Fruit fly (Drosophila melanogaster) whole organism, wandering third instar larva: ENCODE measurements around the gene CG9674.
A peak's percentile ranks its signal among the peaks of the same experiment; 100 is the strongest.

ENCODE experiments used
- Abd-B ChIP-seq: fragments of >200 bp; optimal IDR thresholded peaks from 2 replicates; lab custom pipeline; 2017; ENCODE audit warnings: missing biosample characterization, missing genetic modification characterization
- CG32264 ChIP-seq: fragments of 200-800 bp; sonication (Bioruptor generic); optimal IDR thresholded peaks from 2 replicates; lab custom pipeline; 2016; ENCODE audit warnings: missing biosample characterization, missing genetic modification characterization
- CG9705 ChIP-seq: fragments of 200-800 bp; sonication (Bioruptor generic); optimal IDR thresholded peaks from 2 replicates; lab custom pipeline; 2018; ENCODE audit warnings: missing biosample characterization, mild to moderate bottlenecking, missing genetic modification characterization
- CrebA ChIP-seq: fragments of 200-800 bp; sonication (Bioruptor generic); optimal IDR thresholded peaks from 2 replicates; lab custom pipeline; 2016; ENCODE audit warnings: missing biosample characterization, mild to moderate bottlenecking, missing genetic modification characterization, borderline replicate concordance
- Dfd ChIP-seq: fragments of >200 bp; optimal IDR thresholded peaks from 2 replicates; lab custom pipeline; 2017; ENCODE audit warnings: missing biosample characterization, missing genetic modification characterization
- Dif ChIP-seq: fragments of 200-275, 200-300 bp; sonication (Bioruptor generic); optimal IDR thresholded peaks from 2 replicates; lab custom pipeline; 2018; ENCODE audit warnings: missing biosample characterization, missing genetic modification characterization; ENCODE audit not compliant: partially characterized antibody
- GATAd ChIP-seq: sonication (Bioruptor generic); optimal IDR thresholded peaks from 2 replicates; lab custom pipeline; 2016; ENCODE audit warnings: missing biosample characterization, missing genetic modification characterization
- HLH106 ChIP-seq: fragments of 200-800 bp; optimal IDR thresholded peaks from 3 replicates; lab custom pipeline; 2019; ENCODE audit warnings: missing biosample characterization, mild to moderate bottlenecking, missing genetic modification characterization, moderate library complexity
- Hnf4 ChIP-seq: fragments of 200-800 bp; sonication (Bioruptor generic); optimal IDR thresholded peaks from 2 replicates; lab custom pipeline; 2016; ENCODE audit warnings: missing biosample characterization, mild to moderate bottlenecking, missing genetic modification characterization
- Hr83 ChIP-seq: fragments of 200-300 bp; sonication (Bioruptor generic); optimal IDR thresholded peaks from 2 replicates; lab custom pipeline; 2016; ENCODE audit warnings: missing biosample characterization, mild to moderate bottlenecking, missing genetic modification characterization, moderate library complexity; ENCODE audit not compliant: poor library complexity, severe bottlenecking
- Mio ChIP-seq: sonication (Bioruptor generic); optimal IDR thresholded peaks from 2 replicates; lab custom pipeline; 2016; ENCODE audit warnings: missing biosample characterization, missing genetic modification characterization
- Myc ChIP-seq: fragments of >200 bp; optimal IDR thresholded peaks from 2 replicates; lab custom pipeline; 2017
- N ChIP-seq: fragments of >200 bp; optimal IDR thresholded peaks from 2 replicates; lab custom pipeline; 2018; ENCODE audit warnings: missing biosample characterization, missing external identifiers, missing genetic modification characterization
- OdsH ChIP-seq: fragments of 200-800 bp; sonication (Bioruptor generic); optimal IDR thresholded peaks from 2 replicates; lab custom pipeline; 2016; ENCODE audit warnings: missing biosample characterization, mild to moderate bottlenecking, missing genetic modification characterization
- Rel ChIP-seq, 2 experiments: fragments of 200-800 bp; sonication (Bioruptor generic) in 1 of 2; optimal IDR thresholded peaks; 2 replicates in 1 of 2; 3 replicates in 1 of 2; lab custom pipeline; 2016 to 2019; ENCODE audit warnings: mild to moderate bottlenecking in 2 of 2, missing biosample characterization in 2 of 2, missing genetic modification characterization in 2 of 2, moderate library complexity in 1 of 2
- Sp1 ChIP-seq: fragments of 200-800 bp; sonication (Bioruptor generic); optimal IDR thresholded peaks from 3 replicates; lab custom pipeline; 2019; ENCODE audit warnings: missing biosample characterization, mild to moderate bottlenecking, missing genetic modification characterization, moderate library complexity
- Vsx2 ChIP-seq: fragments of 200-300, 225-300 bp; sonication (Bioruptor generic); optimal IDR thresholded peaks from 2 replicates; lab custom pipeline; 2018; ENCODE audit warnings: missing biosample characterization, missing genetic modification characterization; ENCODE audit not compliant: partially characterized antibody
- br ChIP-seq: fragments of 200-800 bp; sonication (Bioruptor generic); optimal IDR thresholded peaks from 2 replicates; lab custom pipeline; 2016; ENCODE audit warnings: missing biosample characterization, missing genetic modification characterization
- brk ChIP-seq: fragments of 200-800 bp; sonication (Bioruptor generic); optimal IDR thresholded peaks from 2 replicates; lab custom pipeline; 2016; ENCODE audit warnings: missing biosample characterization, mild to moderate bottlenecking, missing genetic modification characterization
- dl ChIP-seq, 2 experiments: fragments of 175-275, 200-275 bp in 1 of 2; fragments of 200-275 bp in 1 of 2; sonication (Bioruptor generic); optimal IDR thresholded peaks; lab custom pipeline; 2018; ENCODE audit warnings: mild to moderate bottlenecking in 2 of 2, missing biosample characterization in 2 of 2, missing genetic modification characterization in 2 of 2, moderate library complexity in 2 of 2; ENCODE audit not compliant: partially characterized antibody in 2 of 2, insufficient read depth in 1 of 2
- dmrt93B ChIP-seq: fragments of 200-800 bp; sonication (Bioruptor generic); optimal IDR thresholded peaks from 2 replicates; lab custom pipeline; 2018; ENCODE audit warnings: missing biosample characterization, mild to moderate bottlenecking, missing genetic modification characterization
- dsf ChIP-seq: sonication (Bioruptor generic); optimal IDR thresholded peaks from 2 replicates; lab custom pipeline; 2016; ENCODE audit warnings: missing biosample characterization, missing genetic modification characterization, borderline replicate concordance
- ey ChIP-seq: fragments of 200-800 bp; sonication (Bioruptor generic); optimal IDR thresholded peaks from 2 replicates; lab custom pipeline; 2016; ENCODE audit warnings: missing biosample characterization, missing genetic modification characterization
- foxo ChIP-seq, 2 experiments: fragments of 200-800 bp; sonication (Bioruptor generic); optimal IDR thresholded peaks; 2 replicates in 1 of 2; 3 replicates in 1 of 2; lab custom pipeline; 2016 to 2017; ENCODE audit warnings: missing biosample characterization in 2 of 2, missing genetic modification characterization in 2 of 2
- fru ChIP-seq: fragments of 200-800 bp; sonication (Bioruptor generic); optimal IDR thresholded peaks from 3 replicates; lab custom pipeline; 2016; ENCODE audit warnings: missing biosample characterization, mild to moderate bottlenecking, missing genetic modification characterization
- h ChIP-seq: fragments of 200-800 bp; sonication (Bioruptor generic); optimal IDR thresholded peaks from 3 replicates; lab custom pipeline; 2016; ENCODE audit warnings: missing biosample characterization, mild to moderate bottlenecking, missing genetic modification characterization
- jim ChIP-seq: fragments of 175-275, 200-325 bp; sonication (Bioruptor generic); optimal IDR thresholded peaks from 2 replicates; lab custom pipeline; 2016; ENCODE audit warnings: missing biosample characterization, mild to moderate bottlenecking, missing genetic modification characterization
- pan ChIP-seq: fragments of >200 bp; optimal IDR thresholded peaks from 2 replicates; lab custom pipeline; 2017
- psq ChIP-seq: fragments of 200-800 bp; sonication (Bioruptor generic); optimal IDR thresholded peaks from 3 replicates; lab custom pipeline; 2017; ENCODE audit warnings: missing biosample characterization, mild to moderate bottlenecking, missing genetic modification characterization, moderate library complexity
- rgr ChIP-seq: fragments of 200-800 bp; sonication (Bioruptor generic); optimal IDR thresholded peaks from 3 replicates; lab custom pipeline; 2016; ENCODE audit warnings: missing biosample characterization, mild to moderate bottlenecking, missing genetic modification characterization
- sage ChIP-seq: fragments of 200-800 bp; sonication (Bioruptor generic); optimal IDR thresholded peaks from 2 replicates; lab custom pipeline; 2016; ENCODE audit warnings: missing biosample characterization, mild to moderate bottlenecking, missing genetic modification characterization
- sv ChIP-seq: fragments of 200-800 bp; sonication (Bioruptor generic); optimal IDR thresholded peaks from 3 replicates; lab custom pipeline; 2016; ENCODE audit warnings: missing biosample characterization, missing genetic modification characterization
- usp ChIP-seq: fragments of >200 bp; optimal IDR thresholded peaks from 2 replicates; lab custom pipeline; 2017; ENCODE audit warnings: missing biosample characterization, missing genetic modification characterization
- woc ChIP-seq: sonication (Bioruptor generic); optimal IDR thresholded peaks from 2 replicates; lab custom pipeline; 2016; ENCODE audit warnings: missing biosample characterization, mild to moderate bottlenecking, missing genetic modification characterization

CG9674 gene

DNA sequence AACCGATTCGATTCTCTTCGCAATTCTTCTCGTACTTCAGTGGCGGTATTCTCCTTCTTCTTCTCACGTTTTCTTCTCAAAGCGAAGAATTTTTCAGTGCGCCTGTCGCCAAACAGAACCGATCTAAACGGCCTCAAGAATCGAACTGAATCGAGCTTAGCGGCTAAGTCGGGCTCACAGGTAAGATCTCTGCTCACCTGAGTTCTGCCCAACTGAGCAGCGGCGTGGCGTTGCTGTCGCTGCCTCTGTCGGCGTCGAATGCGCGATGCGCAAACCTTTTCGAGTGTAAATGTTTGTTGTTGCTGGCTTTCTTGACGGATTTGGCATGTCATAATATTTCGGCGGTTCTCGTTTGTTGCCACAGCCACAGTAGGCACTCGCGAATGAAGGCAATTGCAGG, 4.4 kb upstream of the CG9674 start:
- TF ChIP-seq GATAd (no peak), brk (GFP tag; lab: Kevin White, UChicago) (no peak), woc (peak; percentile 50), Vsx2 (peak; percentile 45), Hnf4 (GFP tag; lab: Kevin White, UChicago) (no peak), CrebA (GFP tag; lab: Kevin White, UChicago) (no peak), ey (GFP tag; lab: Kevin White, UChicago) (peak; percentile 35), h (no peak), foxo (GFP tag; optimal IDR thresholded peaks at IDR 0.05; lab: Kevin White, UChicago) (peak in 1 of 2 experiments; percentile 42), Hr83 (GFP tag; lab: Kevin White, UChicago) (no peak)

DNA sequence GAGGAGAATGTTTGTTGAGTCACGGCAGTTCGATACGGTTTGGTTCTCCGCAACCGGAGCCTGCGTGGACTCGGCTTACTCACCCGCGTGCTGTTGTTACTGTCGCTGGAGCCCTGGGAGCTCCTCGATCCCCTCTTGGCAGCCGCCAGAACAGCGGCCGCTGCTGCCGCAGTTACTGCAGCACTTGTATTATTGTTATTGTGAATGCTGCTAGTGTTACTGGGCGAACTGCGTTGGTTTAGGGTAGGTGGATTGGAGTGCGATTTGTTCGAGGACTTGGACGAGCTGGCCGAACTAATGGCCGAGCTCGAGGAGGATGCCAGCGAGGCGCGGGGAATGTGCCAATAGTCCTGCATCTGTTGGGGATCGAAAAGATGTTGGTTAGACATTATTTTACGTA, 3.0 kb upstream of the CG9674 start:
- TF ChIP-seq psq (GFP tag; lab: Kevin White, UChicago) (no peak), OdsH (GFP tag; lab: Kevin White, UChicago) (no peak), HLH106 (tag; lab: Kevin White, UChicago) (no peak), brk (GFP tag; lab: Kevin White, UChicago) (no peak), h (no peak), dsf (no peak), sage (GFP tag; lab: Kevin White, UChicago) (no peak), Abd-B (GFP tag; lab: Kevin White, UChicago) (no peak), Mio (no peak), GATAd (no peak), sv (no peak), Hr83 (GFP tag; lab: Kevin White, UChicago) (no peak), dl (GFP tag; optimal IDR thresholded peaks at IDR 0.05; lab: Kevin White, UChicago; ENCODE audit: insufficient read depth in 1 of 2, partially characterized antibody in 2 of 2) (no peak), jim (GFP tag; lab: Kevin White, UChicago) (no peak), Dif (GFP tag; lab: Kevin White, UChicago) (no peak), ey (GFP tag; lab: Kevin White, UChicago) (no peak), pan (lab: Kevin White, UChicago) (no peak)

DNA sequence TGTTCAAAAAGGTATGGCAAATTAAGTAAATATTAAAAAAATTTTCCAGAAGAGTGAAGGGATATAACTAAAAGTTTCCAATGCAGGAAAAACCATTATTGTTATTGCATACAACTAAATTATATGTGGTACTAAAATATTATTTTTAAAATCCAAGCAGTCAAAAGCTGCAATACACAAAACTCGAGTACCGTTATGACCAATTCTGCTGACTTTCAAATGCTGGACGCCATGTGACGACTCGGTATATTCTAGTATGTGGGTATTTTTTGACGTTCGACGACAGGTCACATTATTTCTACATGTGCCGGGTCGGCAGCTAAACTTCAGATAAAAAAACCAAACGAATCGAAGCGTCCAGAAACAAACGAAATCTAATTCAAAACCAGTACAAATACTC, 608 bp upstream of the CG9674 start:
- TF ChIP-seq h (peak; percentile 16), Hr83 (GFP tag; lab: Kevin White, UChicago) (peak; percentile 3), Rel (GFP tag; optimal IDR thresholded peaks at IDR 0.05; lab: Kevin White, UChicago) (no peak), Rel (tag; optimal IDR thresholded peaks at IDR 0.05; lab: Kevin White, UChicago) (peak; percentile 36), dl (GFP tag; optimal IDR thresholded peaks at IDR 0.05; lab: Kevin White, UChicago; ENCODE audit: insufficient read depth in 1 of 2, partially characterized antibody in 2 of 2) (peak in 1 of 2 experiments; percentile 69), dsf (no peak), Myc (lab: Kevin White, UChicago) (peak; percentile 38), Vsx2 (peak; percentile 73), Hnf4 (GFP tag; lab: Kevin White, UChicago) (peak; percentile 1), HLH106 (tag; lab: Kevin White, UChicago) (peak; percentile 0), pan (lab: Kevin White, UChicago) (no peak), Dif (GFP tag; lab: Kevin White, UChicago) (peak; percentile 95), CG9705 (no peak)
- TF ChIP-seq, all 38 proteins: peak for 9

DNA sequence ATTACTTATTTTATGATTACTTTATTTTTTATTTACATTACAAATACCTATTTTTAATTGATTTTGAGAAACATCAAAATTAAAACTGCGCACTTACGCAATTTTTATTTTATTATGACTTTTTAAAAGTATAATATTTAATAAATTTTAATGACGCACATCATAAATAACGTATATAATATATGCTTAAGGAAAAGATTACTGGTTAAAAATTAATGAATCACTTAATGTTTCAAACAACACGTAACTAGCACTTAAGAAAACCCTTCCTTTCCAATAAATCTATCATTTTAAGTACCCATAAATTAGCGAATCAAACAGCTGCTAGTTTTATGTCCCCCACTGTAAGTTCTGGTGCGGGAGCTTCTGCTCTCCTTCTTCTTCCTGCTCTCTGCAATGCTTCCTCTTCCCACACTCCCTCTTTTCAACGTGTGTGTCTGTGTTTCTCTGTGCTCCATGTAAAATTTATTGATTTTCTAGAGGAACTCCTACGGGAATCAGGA, 657 bp downstream of the CG9674 start:
- no peak for TF ChIP-seq pan (lab: Kevin White, UChicago)
- TF ChIP-seq Dfd (GFP tag; lab: Kevin White, UChicago) = peak; percentile 47
- TF ChIP-seq GATAd = no peak
- peak; percentile 73 for TF ChIP-seq psq (GFP tag; lab: Kevin White, UChicago)
- no peak for TF ChIP-seq usp (GFP tag; lab: Kevin White, UChicago)
- TF ChIP-seq Sp1 = peak; percentile 86
- peak; percentile 80 for TF ChIP-seq HLH106 (tag; lab: Kevin White, UChicago)
- TF ChIP-seq dl (GFP tag; optimal IDR thresholded peaks at IDR 0.05; lab: Kevin White, UChicago; ENCODE audit: insufficient read depth in 1 of 2, partially characterized antibody in 2 of 2) = no peak
- no peak for TF ChIP-seq CG32264
- TF ChIP-seq brk (GFP tag; lab: Kevin White, UChicago) = peak; percentile 22
- peak; percentile 56 for TF ChIP-seq OdsH (GFP tag; lab: Kevin White, UChicago)
- TF ChIP-seq Hr83 (GFP tag; lab: Kevin White, UChicago) = peak; percentile 6
- peak in 1 of 2 experiments; percentile 81 for TF ChIP-seq foxo (GFP tag; optimal IDR thresholded peaks at IDR 0.05; lab: Kevin White, UChicago)
- TF ChIP-seq Rel (GFP tag; optimal IDR thresholded peaks at IDR 0.05; lab: Kevin White, UChicago) = no peak
- TF ChIP-seq Rel (tag; optimal IDR thresholded peaks at IDR 0.05; lab: Kevin White, UChicago) = peak; percentile 21
- peak; percentile 19 for TF ChIP-seq Hnf4 (GFP tag; lab: Kevin White, UChicago)
- TF ChIP-seq h = peak; percentile 50
- TF ChIP-seq ey (GFP tag; lab: Kevin White, UChicago) = peak; percentile 27
- TF ChIP-seq rgr (GFP tag; lab: Kevin White, UChicago) = peak; percentile 66
- TF ChIP-seq sv = no peak
- TF ChIP-seq dmrt93B (GFP tag; lab: Kevin White, UChicago) = peak; percentile 76
- TF ChIP-seq br (GFP tag; lab: Kevin White, UChicago) = peak; percentile 31
- TF ChIP-seq sage (GFP tag; lab: Kevin White, UChicago) = no peak
- TF ChIP-seq fru (GFP tag; lab: Kevin White, UChicago) = peak; percentile 45
- TF ChIP-seq woc = peak; percentile 17
- TF ChIP-seq N (GFP tag; lab: Kevin White, UChicago) = no peak
